Fruit fly (Drosophila melanogaster) whole organism, adult: Measurements from ENCODE around the gene RfC4.

Experiments used
- CG12768 ChIP-seq: fragments of 200-800 bp; sonication (Bioruptor generic); optimal IDR thresholded peaks from 2 replicates; lab custom pipeline; 2017; ENCODE audit warnings: missing biosample characterization, missing genetic modification characterization, mild to moderate bottlenecking, moderate library complexity, missing genetic modification reagents
- CG7101 ChIP-seq: fragments of 200-800 bp; sonication (Bioruptor generic); optimal IDR thresholded peaks from 2 replicates; lab custom pipeline; 2018; ENCODE audit warnings: missing biosample characterization, mild to moderate bottlenecking, missing genetic modification characterization, moderate library complexity
- Clk ChIP-seq: fragments of 200-800 bp; sonication (Bioruptor generic); optimal IDR thresholded peaks from 2 replicates; lab custom pipeline; 2017; ENCODE audit warnings: missing biosample characterization, missing genetic modification characterization
- cic ChIP-seq: fragments of 200-800 bp; sonication (Bioruptor generic); optimal IDR thresholded peaks from 2 replicates; lab custom pipeline; 2017; ENCODE audit warnings: missing biosample characterization, mild to moderate bottlenecking, missing genetic modification characterization, moderate library complexity
- kay ChIP-seq: fragments of 200-800 bp; sonication (Bioruptor generic); peaks from one replicate; lab custom pipeline; 2016; ENCODE audit warnings: missing biosample characterization, missing genetic modification characterization, borderline replicate concordance
- tj ChIP-seq: fragments of 200-800 bp; sonication (Bioruptor generic); optimal IDR thresholded peaks from 3 replicates; lab custom pipeline; 2017; ENCODE audit warnings: missing biosample characterization, mild to moderate bottlenecking, missing genetic modification characterization, moderate library complexity

DNA sequence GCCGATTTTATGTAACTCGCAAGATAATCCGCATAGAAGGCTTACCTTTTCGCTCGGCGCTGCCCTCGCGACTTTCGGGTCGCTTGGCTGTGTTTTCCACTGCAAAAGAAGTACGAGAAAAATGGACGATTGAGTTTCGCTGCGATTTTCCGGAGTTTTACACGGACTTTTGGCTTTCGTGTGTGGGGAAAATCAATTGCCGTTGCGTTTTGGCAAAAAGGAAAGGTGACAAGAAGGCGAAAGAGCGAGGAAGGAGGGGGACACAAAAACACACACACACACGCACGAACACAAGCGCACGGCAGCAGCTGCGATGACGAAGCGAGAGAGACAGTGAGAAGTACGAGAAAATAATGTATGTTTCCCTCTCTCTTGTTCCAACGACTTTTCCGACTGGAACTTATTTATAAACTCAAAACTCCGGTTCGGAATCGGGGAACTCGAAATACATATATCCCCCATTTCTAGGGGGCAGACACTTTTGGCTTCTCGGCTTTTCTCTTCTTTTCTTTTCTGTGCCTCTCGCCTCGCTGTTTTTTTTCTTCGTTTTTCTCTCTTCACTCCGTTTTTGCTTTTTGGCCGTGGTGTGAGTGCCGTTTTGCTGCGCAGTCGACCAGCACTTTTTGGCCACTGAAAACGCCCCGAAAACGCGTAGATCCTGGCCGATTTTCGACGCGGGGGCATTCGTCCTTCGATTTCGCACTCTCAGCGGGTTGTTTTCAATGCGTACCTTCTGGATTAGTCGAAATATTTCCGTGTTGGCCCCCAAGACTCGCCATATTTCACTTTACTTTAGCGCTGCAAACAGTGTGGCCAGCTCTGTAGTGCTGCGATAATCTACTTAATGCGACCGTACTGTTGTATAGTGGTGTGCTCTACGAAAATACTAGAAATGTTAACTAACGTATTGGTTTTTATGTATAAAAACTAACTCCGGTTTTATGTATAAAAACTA, 1.8 kb downstream of the RfC4 start, which contains the start of gene ens:
- TF ChIP-seq CG7101 = peak; percentile 17
- no peak for TF ChIP-seq CG12768
- no peak for TF ChIP-seq Clk
- TF ChIP-seq kay (GFP tag; lab: Kevin White, UChicago) = no peak
- TF ChIP-seq cic (GFP tag; lab: Kevin White, UChicago) = peak; percentile 18
- peak; percentile 15 for TF ChIP-seq tj (GFP tag; lab: Kevin White, UChicago)
